Fruit fly (Drosophila melanogaster) whole organism, embryonic: ENCODE measurements around the gene RpL4.

Source experiments
- Ada2b ChIP-seq: fragments of 200-800 bp; sonication (Bioruptor generic); IDR thresholded peaks from 2 replicates; pipeline ENCODE4 v1.3.6; 2022; ENCODE audit warnings: missing biosample characterization, missing genetic modification characterization
- Awh ChIP-seq: fragments of 200-800 bp; sonication (Bioruptor generic); IDR thresholded peaks from 2 replicates; pipeline ENCODE4, ENCODE4 v1.3.6; 2022; ENCODE audit warnings: missing biosample characterization, missing genetic modification characterization
- BEAF-32 ChIP-seq: fragments of 200-800 bp; sonication (Bioruptor generic); optimal IDR thresholded peaks from 3 replicates; lab custom pipeline; 2017; ENCODE audit warnings: missing biosample characterization, missing genetic modification characterization, mild to moderate bottlenecking, moderate library complexity, missing genetic modification reagents
- Bgb ChIP-seq: fragments of 200-800 bp; sonication (Bioruptor generic); IDR thresholded peaks from 2 replicates; pipeline ENCODE4 v1.3.6; 2022; ENCODE audit warnings: missing biosample characterization, missing genetic modification characterization; ENCODE audit not compliant: partially characterized antibody
- Blimp-1 ChIP-seq: fragments of 200-800 bp; sonication (Bioruptor generic); optimal IDR thresholded peaks from 3 replicates; lab custom pipeline; 2018; ENCODE audit warnings: missing biosample characterization, missing genetic modification characterization, mild to moderate bottlenecking, moderate library complexity, missing genetic modification reagents
- CG10431 ChIP-seq: fragments of 200-800 bp; sonication (Bioruptor generic); optimal IDR thresholded peaks from 3 replicates; lab custom pipeline; 2018; ENCODE audit warnings: missing biosample characterization, mild to moderate bottlenecking, missing genetic modification characterization
- CG10543 ChIP-seq: fragments of 200-800 bp; sonication (Bioruptor generic); optimal IDR thresholded peaks from 3 replicates; lab custom pipeline; 2017; ENCODE audit warnings: missing biosample characterization, mild to moderate bottlenecking, missing genetic modification characterization, moderate library complexity
- CG12104 ChIP-seq: fragments of 200-800 bp; sonication (Bioruptor generic); optimal IDR thresholded peaks from 3 replicates; lab custom pipeline; 2016; ENCODE audit warnings: missing biosample characterization, missing genetic modification characterization
- CG12219 ChIP-seq: fragments of 200-800 bp; sonication (Bioruptor generic); optimal IDR thresholded peaks from 3 replicates; lab custom pipeline; 2018; ENCODE audit warnings: missing biosample characterization, mild to moderate bottlenecking, missing genetic modification characterization
- CG13296 ChIP-seq: fragments of 200-800 bp; sonication (Bioruptor generic); optimal IDR thresholded peaks from 3 replicates; lab custom pipeline; 2018; ENCODE audit warnings: missing biosample characterization, mild to moderate bottlenecking, missing genetic modification characterization
- CG15601 ChIP-seq: fragments of 200-800 bp; sonication (Bioruptor generic); optimal IDR thresholded peaks from 3 replicates; lab custom pipeline; 2019; ENCODE audit warnings: missing biosample characterization, mild to moderate bottlenecking, missing genetic modification characterization, moderate library complexity
- CG2120 ChIP-seq: fragments of 200-800 bp; sonication (Bioruptor generic); optimal IDR thresholded peaks from 3 replicates; lab custom pipeline; 2016; ENCODE audit warnings: missing biosample characterization, missing genetic modification characterization
- CG3163 ChIP-seq: fragments of 200-800 bp; sonication (Bioruptor generic); optimal IDR thresholded peaks from 3 replicates; lab custom pipeline; 2016; ENCODE audit warnings: missing biosample characterization, missing genetic modification characterization
- CG33557 ChIP-seq: fragments of 200-800 bp; sonication (Bioruptor generic); optimal IDR thresholded peaks from 2 replicates; lab custom pipeline; 2019; ENCODE audit warnings: missing biosample characterization, mild to moderate bottlenecking, missing genetic modification characterization, moderate library complexity
- CG4617 ChIP-seq: fragments of 200-800 bp; sonication (Bioruptor generic); optimal IDR thresholded peaks from 3 replicates; lab custom pipeline; 2016; ENCODE audit warnings: missing biosample characterization, missing genetic modification characterization, borderline replicate concordance
- CG4820 ChIP-seq: fragments of 200-800 bp; sonication (Bioruptor generic); optimal IDR thresholded peaks from 3 replicates; lab custom pipeline; 2016; ENCODE audit warnings: missing biosample characterization, missing genetic modification characterization
- CG5953 ChIP-seq: fragments of 200-800 bp; sonication (Bioruptor generic); IDR thresholded peaks from 2 replicates; pipeline ENCODE4 v1.3.6; 2022; ENCODE audit warnings: missing biosample characterization, missing genetic modification characterization
- CG6689 ChIP-seq: fragments of 200-800 bp; sonication (Bioruptor generic); IDR thresholded peaks from 2 replicates; pipeline ENCODE4 v1.3.6; 2022; ENCODE audit warnings: missing biosample characterization, missing genetic modification characterization
- CG9215 ChIP-seq: fragments of 200-800 bp; sonication (Bioruptor generic); IDR thresholded peaks from 2 replicates; pipeline ENCODE4 v1.3.6; 2022; ENCODE audit warnings: missing biosample characterization, missing genetic modification characterization
- CG9797 ChIP-seq: fragments of 200-800 bp; sonication (Bioruptor generic); optimal IDR thresholded peaks from 3 replicates; lab custom pipeline; 2018; ENCODE audit warnings: missing biosample characterization, mild to moderate bottlenecking, missing genetic modification characterization
- Dref ChIP-seq: fragments of 200-800 bp; sonication (Bioruptor generic); IDR thresholded peaks from 2 replicates; pipeline ENCODE4 v1.3.6; 2022; ENCODE audit warnings: missing biosample characterization, missing genetic modification characterization
- HLH3B ChIP-seq: fragments of 200-800 bp; sonication (Bioruptor generic); IDR thresholded peaks from 2 replicates; pipeline ENCODE4 v1.3.6; 2022; ENCODE audit warnings: missing biosample characterization, missing genetic modification characterization
- Hr3 ChIP-seq: fragments of 200-800 bp; sonication (Bioruptor generic); optimal IDR thresholded peaks from 3 replicates; lab custom pipeline; 2016; ENCODE audit warnings: missing biosample characterization, missing genetic modification characterization
- Hr51 ChIP-seq, 2 experiments: fragments of 200-800 bp; sonication (Bioruptor generic); optimal IDR thresholded peaks; 2 replicates in 1 of 2; 3 replicates in 1 of 2; lab custom pipeline; 2016 to 2018; ENCODE audit warnings: missing biosample characterization in 2 of 2, missing genetic modification characterization in 2 of 2, mild to moderate bottlenecking in 1 of 2, moderate library complexity in 1 of 2
- MESR4 ChIP-seq: fragments of 200-800 bp; sonication (Bioruptor generic); optimal IDR thresholded peaks from 2 replicates; lab custom pipeline; 2018; ENCODE audit warnings: missing biosample characterization, mild to moderate bottlenecking, missing genetic modification characterization, moderate library complexity
- NC2β ChIP-seq: fragments of 200-800 bp; sonication (Bioruptor generic); optimal IDR thresholded peaks from 2 replicates; lab custom pipeline; 2016; ENCODE audit warnings: missing biosample characterization, missing genetic modification characterization
- Opbp ChIP-seq: fragments of 200-800 bp; sonication (Bioruptor generic); IDR thresholded peaks from 3 replicates; pipeline ENCODE4 v1.3.6; 2022; ENCODE audit warnings: missing biosample characterization, missing genetic modification characterization; ENCODE audit not compliant: partially characterized antibody
- Pdp1 ChIP-seq, 2 experiments: fragments of 200-800 bp; sonication (Bioruptor generic); optimal IDR thresholded peaks; 3 replicates each; lab custom pipeline; 2016; ENCODE audit warnings: missing biosample characterization in 2 of 2, missing genetic modification characterization in 2 of 2, mild to moderate bottlenecking in 1 of 2, moderate library complexity in 1 of 2
- Ptx1 ChIP-seq: fragments of 200-800 bp; sonication (Bioruptor generic); IDR thresholded peaks from 2 replicates; pipeline ENCODE4 v1.3.6; 2022; ENCODE audit warnings: missing biosample characterization, missing genetic modification characterization
- Ssrp ChIP-seq: fragments of 200-800 bp; sonication (Bioruptor generic); optimal IDR thresholded peaks from 2 replicates; lab custom pipeline; 2018; ENCODE audit warnings: missing biosample characterization, mild to moderate bottlenecking, missing genetic modification characterization, moderate library complexity
- YL-1 ChIP-seq: fragments of 200-800 bp; sonication (Bioruptor generic); optimal IDR thresholded peaks from 3 replicates; lab custom pipeline; 2017; ENCODE audit warnings: missing biosample characterization, mild to moderate bottlenecking, missing genetic modification characterization
- ara ChIP-seq: fragments of 200-800 bp; sonication (Bioruptor generic); IDR thresholded peaks from 2 replicates; pipeline ENCODE4 v1.3.6; 2022; ENCODE audit warnings: missing biosample characterization, missing genetic modification characterization
- chn ChIP-seq: fragments of 200-800 bp; sonication (Bioruptor generic); optimal IDR thresholded peaks from 2 replicates; lab custom pipeline; 2016; ENCODE audit warnings: missing biosample characterization, missing genetic modification characterization
- ci ChIP-seq: fragments of 200-800 bp; sonication (Bioruptor generic); IDR thresholded peaks from 3 replicates; pipeline ENCODE4 v1.3.6; 2022; ENCODE audit warnings: missing biosample characterization, missing genetic modification characterization
- disco-r ChIP-seq: fragments of 200-800 bp; sonication (Bioruptor generic); optimal IDR thresholded peaks from 2 replicates; lab custom pipeline; 2016; ENCODE audit warnings: missing biosample characterization, missing genetic modification characterization
- dm ChIP-seq: fragments of 200-800 bp; sonication (Bioruptor generic); optimal IDR thresholded peaks from 3 replicates; lab custom pipeline; 2016; ENCODE audit warnings: missing biosample characterization, missing genetic modification characterization
- exex ChIP-seq: fragments of 200-800 bp; sonication (Bioruptor generic); optimal IDR thresholded peaks from 4 replicates; lab custom pipeline; 2018; ENCODE audit warnings: missing biosample characterization, mild to moderate bottlenecking, missing genetic modification characterization, moderate library complexity
- gfzf ChIP-seq: fragments of 200-800 bp; sonication (Bioruptor generic); optimal IDR thresholded peaks from 2 replicates; lab custom pipeline; 2016; ENCODE audit warnings: missing biosample characterization, mild to moderate bottlenecking, missing genetic modification characterization, moderate library complexity
- hbn ChIP-seq: fragments of 200-800 bp; sonication (Bioruptor generic); IDR thresholded peaks from 2 replicates; pipeline ENCODE4 v1.3.6; 2022; ENCODE audit warnings: missing biosample characterization, missing genetic modification characterization; ENCODE audit not compliant: partially characterized antibody
- her ChIP-seq: fragments of 200-800 bp; sonication (Bioruptor generic); optimal IDR thresholded peaks from 2 replicates; lab custom pipeline; 2016; ENCODE audit warnings: missing biosample characterization, missing genetic modification characterization
- lov ChIP-seq, 2 experiments: fragments of 200-800 bp in 1 of 2; fragments of >200 bp in 1 of 2; sonication (Bioruptor generic) in 1 of 2; IDR thresholded peaks in 1 of 2; optimal IDR thresholded peaks in 1 of 2; 2 replicates in 1 of 2; 3 replicates in 1 of 2; pipeline versions ENCODE4 v1.3.6 to Lab custom; 2017 to 2022; ENCODE audit warnings: missing biosample characterization in 1 of 2, missing genetic modification characterization in 1 of 2
- onecut ChIP-seq: fragments of 200-800 bp; sonication (Bioruptor generic); IDR thresholded peaks from 2 replicates; pipeline ENCODE4 v1.3.6; 2022; ENCODE audit warnings: missing biosample characterization, missing genetic modification characterization
- row ChIP-seq: fragments of 200-800 bp; sonication (Bioruptor generic); IDR thresholded peaks from 3 replicates; pipeline ENCODE4 v1.3.6; 2022; ENCODE audit warnings: missing biosample characterization, missing genetic modification characterization
- sna ChIP-seq: fragments of 200-800 bp; sonication (Bioruptor generic); IDR thresholded peaks from 2 replicates; pipeline ENCODE4 v1.3.6; 2022; ENCODE audit warnings: missing biosample characterization, missing genetic modification characterization; ENCODE audit not compliant: partially characterized antibody
- so ChIP-seq: fragments of 200-800 bp; sonication (Bioruptor generic); IDR thresholded peaks from 3 replicates; pipeline ENCODE4 v1.3.6; 2022; ENCODE audit warnings: missing biosample characterization, missing genetic modification characterization
- ssp ChIP-seq: fragments of 200-800 bp; sonication (Bioruptor generic); IDR thresholded peaks from 2 replicates; pipeline ENCODE4 v1.3.6; 2022; ENCODE audit warnings: missing biosample characterization, missing genetic modification characterization
- stwl ChIP-seq: fragments of 200-800 bp; sonication (Bioruptor generic); optimal IDR thresholded peaks from 3 replicates; lab custom pipeline; 2018; ENCODE audit warnings: missing biosample characterization, mild to moderate bottlenecking, missing genetic modification characterization, moderate library complexity
- vfl ChIP-seq: fragments of 200-800 bp; sonication (Bioruptor generic); optimal IDR thresholded peaks from 2 replicates; lab custom pipeline; 2016; ENCODE audit warnings: missing biosample characterization, missing genetic modification characterization

Gene RpL4

dm6 chr3R:27946555-27947204 is 24.1 kb downstream of the RpL4 start (continued):
- no peak for TF ChIP-seq sna (GFP tag; lab: Robert Waterston, UW)
- TF ChIP-seq HLH3B (GFP tag; lab: Robert Waterston, UW): 0 out of 2 replicates have a peak, but pooled peaks have one; percentile 11
- TF ChIP-seq stwl (tag; lab: Kevin White, UChicago): no peak
- no peak for TF ChIP-seq disco-r (GFP tag; lab: Kevin White, UChicago)
- TF ChIP-seq ara (GFP tag; lab: Robert Waterston, UW): 0 out of 2 replicates have a peak, but pooled peaks have one; percentile 38
- TF ChIP-seq NC2β (GFP tag; lab: Kevin White, UChicago): no peak
- no peak for TF ChIP-seq Hr3
- TF ChIP-seq gfzf (GFP tag; lab: Kevin White, UChicago): no peak
- TF ChIP-seq CG9215 (GFP tag; lab: Robert Waterston, UW): no peak
- TF ChIP-seq CG12104 (GFP tag; lab: Kevin White, UChicago): peak; percentile 27
- peak in 1 of 2 experiments; percentile 98 for TF ChIP-seq Pdp1 (GFP tag; optimal IDR thresholded peaks at IDR 0.05; lab: Kevin White, UChicago)
- TF ChIP-seq CG10431 (GFP tag; lab: Kevin White, UChicago): peak; percentile 49
- no peak for TF ChIP-seq Ada2b (GFP tag; lab: Robert Waterston, UW)
- no peak for TF ChIP-seq hbn (GFP tag; lab: Robert Waterston, UW)
- no peak for TF ChIP-seq ssp
- no peak for TF ChIP-seq Ptx1 (GFP tag; lab: Robert Waterston, UW)
- no peak for TF ChIP-seq Hr51 (GFP tag; optimal IDR thresholded peaks at IDR 0.05; lab: Kevin White, UChicago)
- peak; percentile 51 for TF ChIP-seq CG10543
- no peak for TF ChIP-seq her
- TF ChIP-seq CG15601: peak; percentile 77
- no peak for TF ChIP-seq lov (optimal IDR thresholded peaks at IDR 0.05; lab: Kevin White, UChicago)
- 0 out of 3 replicates have a peak, but pooled peaks have one; percentile 17 for TF ChIP-seq lov (GFP tag; IDR thresholded peaks at IDR 0.05; lab: Robert Waterston, UW)
- TF ChIP-seq CG5953 (GFP tag; lab: Robert Waterston, UW): no peak
- 0 out of 3 replicates have a peak, but pooled peaks have one; percentile 49 for TF ChIP-seq ci (GFP tag; lab: Robert Waterston, UW)
- TF ChIP-seq Dref (GFP tag; lab: Robert Waterston, UW): no peak
- peak; percentile 24 for TF ChIP-seq YL-1 (GFP tag; lab: Kevin White, UChicago)
- TF ChIP-seq CG13296 (GFP tag; lab: Kevin White, UChicago): peak; percentile 44
- no peak for TF ChIP-seq Blimp-1
- peak; percentile 1 for TF ChIP-seq CG12219 (GFP tag; lab: Kevin White, UChicago)
- TF ChIP-seq CG33557: peak; percentile 77
- TF ChIP-seq CG2120: no peak
- TF ChIP-seq CG6689: no peak
- peak; percentile 88 for TF ChIP-seq exex
- no peak for TF ChIP-seq vfl (GFP tag; lab: Kevin White, UChicago)
- TF ChIP-seq so (GFP tag; lab: Robert Waterston, UW): no peak

dm6 chr3R:27947682-27948245 is 25.1 kb downstream of the RpL4 start, which contains the start of gene mfrn:
TSS of gene mfrn (minus strand) at chr3R:27948021.
- TF ChIP-seq CG4617: peak; percentile 46
- TF ChIP-seq Bgb: peak; percentile 39; the same call in 1 of the 2 replicates
- peak; percentile 62 for TF ChIP-seq dm (GFP tag; lab: Kevin White, UChicago)
- no peak for TF ChIP-seq vfl (GFP tag; lab: Kevin White, UChicago)
- TF ChIP-seq MESR4 (GFP tag; lab: Kevin White, UChicago): peak; percentile 74
- TF ChIP-seq Opbp (GFP tag; lab: Robert Waterston, UW): 0 out of 3 replicates have a peak, but pooled peaks have one; percentile 24
- peak; percentile 66 for TF ChIP-seq CG9797 (GFP tag; lab: Kevin White, UChicago)
- peak; percentile 10 for TF ChIP-seq chn
- peak; percentile 30 for TF ChIP-seq BEAF-32 (GFP tag; lab: Kevin White, UChicago)
- no peak for TF ChIP-seq CG3163 (GFP tag; lab: Kevin White, UChicago)
- TF ChIP-seq CG4820: no peak
- TF ChIP-seq Ssrp: no peak
- no peak for TF ChIP-seq onecut (GFP tag; lab: Robert Waterston, UW)
- TF ChIP-seq sna (GFP tag; lab: Robert Waterston, UW): 0 out of 2 replicates have a peak, but pooled peaks have one; percentile 20
- peak; percentile 5; the same call in 1 of the 3 replicates for TF ChIP-seq row (GFP tag; lab: Robert Waterston, UW)
- TF ChIP-seq Awh: no peak
